Worm (Caenorhabditis elegans) whole organism, L4 larva: Measurements from ENCODE around the gene C39E9.8.

Experiments
- arid-1 ChIP-seq: fragments of 200-800 bp; sonication (Bioruptor generic); conservative IDR thresholded peaks from 2 replicates; pipeline ENCODE4 v1.3.6; 2022; ENCODE audit warnings: missing genetic modification reagents, missing genetic modification characterization, missing compliant biosample characterization
- attf-4 ChIP-seq: sonication (generic microtip); optimal IDR thresholded peaks from 3 replicates; lab custom pipeline; 2017; ENCODE audit warnings: missing biosample characterization, missing genetic modification characterization
- ceh-44 ChIP-seq: fragments of 200-800 bp; sonication (Bioruptor generic); IDR thresholded peaks from 2 replicates; pipeline ENCODE4 v1.3.6; 2022; ENCODE audit warnings: missing genetic modification reagents, missing genetic modification characterization, missing compliant biosample characterization
- cey-2 ChIP-seq: sonication (generic microtip); optimal IDR thresholded peaks from 3 replicates; lab custom pipeline; 2017; ENCODE audit warnings: missing genetic modification characterization, mild to moderate bottlenecking, missing compliant biosample characterization, antibody characterized with exemption, borderline replicate concordance; ENCODE audit not compliant: insufficient read depth
- dmd-6 ChIP-seq: fragments of 200-800 bp; sonication (Bioruptor generic); IDR thresholded peaks from 2 replicates; pipeline ENCODE4 v1.3.6; 2022; ENCODE audit warnings: missing genetic modification reagents, missing genetic modification characterization, missing compliant biosample characterization
- dpl-1 ChIP-seq: fragments of 150-350 bp; optimal IDR thresholded peaks from 2 replicates; lab custom pipeline; 2014; ENCODE audit warnings: missing biosample characterization, missing genetic modification reagents, missing genetic modification characterization
- egl-27 ChIP-seq: sonication (generic microtip); optimal IDR thresholded peaks from 3 replicates; lab custom pipeline; 2017; ENCODE audit warnings: missing biosample characterization, missing genetic modification reagents, missing genetic modification characterization
- hif-1 ChIP-seq, 2 experiments: sonication (generic microtip); optimal IDR thresholded peaks; 2 replicates each; lab custom pipeline; 2016 to 2017; ENCODE audit warnings: missing compliant biosample characterization in 2 of 2, missing genetic modification characterization in 2 of 2, missing genetic modification reagents in 2 of 2, missing genotype in 2 of 2, mild to moderate bottlenecking in 1 of 2
- hlh-11 ChIP-seq: fragments of 200-800 bp; sonication (Bioruptor generic); optimal IDR thresholded peaks from 2 replicates; lab custom pipeline; 2018; ENCODE audit warnings: mild to moderate bottlenecking, missing genetic modification characterization, missing compliant biosample characterization
- hlh-30 ChIP-seq: sonication (generic microtip); optimal IDR thresholded peaks from 2 replicates; lab custom pipeline; 2017; ENCODE audit warnings: antibody characterized with exemption, mild to moderate bottlenecking, missing genetic modification characterization, missing compliant biosample characterization; ENCODE audit not compliant: insufficient read depth
- lin-13 ChIP-seq: fragments of 150-350 bp; optimal IDR thresholded peaks from 2 replicates; lab custom pipeline; 2014; ENCODE audit warnings: missing biosample characterization, missing genetic modification reagents, missing genetic modification characterization
- lin-29 ChIP-seq: fragments of 200-800 bp; sonication (Bioruptor generic); IDR thresholded peaks from 2 replicates; pipeline ENCODE4 v1.3.6; 2022; ENCODE audit warnings: missing genetic modification reagents, missing genetic modification characterization, missing compliant biosample characterization
- lsy-2 ChIP-seq, 2 experiments: fragments of 150-350 bp in 1 of 2; sonication (generic microtip) in 1 of 2; optimal IDR thresholded peaks; 2 replicates each; lab custom pipeline; 2014 to 2017; ENCODE audit warnings: missing biosample characterization in 2 of 2, missing genetic modification characterization in 2 of 2
- madf-9 ChIP-seq: fragments of 200-800 bp; sonication (Bioruptor generic); conservative IDR thresholded peaks from 2 replicates; pipeline ENCODE4 v1.3.6; 2022; ENCODE audit warnings: missing genetic modification reagents, missing genetic modification characterization, missing compliant biosample characterization
- mdl-1 ChIP-seq, 2 experiments: fragments of 150-350 bp in 1 of 2; sonication (generic microtip) in 1 of 2; optimal IDR thresholded peaks; 2 replicates each; lab custom pipeline; 2014 to 2017; ENCODE audit warnings: missing biosample characterization in 2 of 2, missing genetic modification characterization in 2 of 2
- mes-2 ChIP-seq: sonication (generic microtip); optimal IDR thresholded peaks from 2 replicates; lab custom pipeline; 2016; ENCODE audit warnings: missing genotype, mild to moderate bottlenecking, missing genetic modification characterization, missing compliant biosample characterization; ENCODE audit not compliant: poor library complexity, severe bottlenecking
- mxl-2 ChIP-seq: fragments of 200-800 bp; sonication (Bioruptor generic); conservative IDR thresholded peaks from 2 replicates; pipeline ENCODE4 v1.3.6; 2022; ENCODE audit warnings: missing genetic modification reagents, missing genetic modification characterization, missing compliant biosample characterization
- mxl-3 ChIP-seq: fragments of 200-800 bp; sonication (Bioruptor generic); optimal IDR thresholded peaks from 2 replicates; lab custom pipeline; 2018; ENCODE audit warnings: mild to moderate bottlenecking, missing genetic modification characterization, missing compliant biosample characterization
- nhr-237 ChIP-seq: sonication (generic microtip); optimal IDR thresholded peaks from 2 replicates; lab custom pipeline; 2017; ENCODE audit warnings: missing biosample characterization, missing genetic modification characterization
- nhr-28 ChIP-seq: fragments of 150-350 bp; optimal IDR thresholded peaks from 2 replicates; lab custom pipeline; 2014; ENCODE audit warnings: missing biosample characterization, missing genetic modification characterization
- nhr-41 ChIP-seq: fragments of 200-800 bp; sonication (Bioruptor generic); IDR thresholded peaks from 2 replicates; pipeline ENCODE4 v1.3.6; 2022; ENCODE audit warnings: missing genetic modification reagents, missing genetic modification characterization, missing compliant biosample characterization
- nhr-42 ChIP-seq: fragments of 200-800 bp; sonication (Bioruptor generic); IDR thresholded peaks from 2 replicates; pipeline ENCODE4 v1.3.6; 2022; ENCODE audit warnings: missing genetic modification characterization, missing compliant biosample characterization
- nhr-76 ChIP-seq: fragments of 150-350 bp; optimal IDR thresholded peaks from 2 replicates; lab custom pipeline; 2014; ENCODE audit warnings: missing biosample characterization, missing genetic modification characterization
- nhr-77 ChIP-seq: fragments of 150-350 bp; optimal IDR thresholded peaks from 2 replicates; lab custom pipeline; 2014; ENCODE audit warnings: missing biosample characterization, missing genetic modification characterization
- pha-4 ChIP-seq, 2 experiments: fragments of 150-350 bp in 1 of 2; fragments of 200-800 bp in 1 of 2; sonication (Bioruptor generic) in 1 of 2; IDR thresholded peaks in 1 of 2; optimal IDR thresholded peaks in 1 of 2; 2 replicates each; pipeline versions ENCODE4 v1.3.6 to Lab custom; 2014 to 2022; ENCODE audit warnings: missing genetic modification characterization in 2 of 2, missing genetic modification reagents in 2 of 2, missing biosample characterization in 1 of 2, missing compliant biosample characterization in 1 of 2
- php-3 ChIP-seq: fragments of 200-800 bp; sonication (Bioruptor generic); IDR thresholded peaks from 2 replicates; pipeline ENCODE4 v1.3.6; 2022; ENCODE audit warnings: missing genetic modification reagents, missing genetic modification characterization, missing compliant biosample characterization
- sdz-12 ChIP-seq: fragments of 200-800 bp; sonication (Bioruptor generic); optimal IDR thresholded peaks from 2 replicates; lab custom pipeline; 2018; ENCODE audit warnings: mild to moderate bottlenecking, missing genetic modification characterization, missing compliant biosample characterization
- snpc-1.2 ChIP-seq: fragments of 200-800 bp; sonication (Bioruptor generic); IDR thresholded peaks from 2 replicates; pipeline ENCODE4 v1.3.6; 2022; ENCODE audit warnings: missing genetic modification reagents, missing genetic modification characterization, missing compliant biosample characterization
- snpc-4 ChIP-seq: fragments of 150-350 bp; optimal IDR thresholded peaks from 2 replicates; lab custom pipeline; 2014; ENCODE audit warnings: missing biosample characterization, missing genetic modification characterization
- spr-3 ChIP-seq: fragments of 200-800 bp; sonication (Bioruptor generic); optimal IDR thresholded peaks from 2 replicates; lab custom pipeline; 2018; ENCODE audit warnings: mild to moderate bottlenecking, missing genetic modification characterization, missing compliant biosample characterization
- tra-1 ChIP-seq: fragments of 200-800 bp; sonication (Bioruptor generic); IDR thresholded peaks from 2 replicates; pipeline ENCODE4 v1.3.6; 2022; ENCODE audit warnings: missing genetic modification reagents, missing genetic modification characterization, missing compliant biosample characterization
- unc-62 ChIP-seq, 3 experiments: fragments of 150-350 bp in 1 of 3; sonication (generic microtip); optimal IDR thresholded peaks in 2 of 3; peaks in 1 of 3; 1 replicate in 1 of 3; 2 replicates in 2 of 3; lab custom pipeline; 2014 to 2017; ENCODE audit warnings: missing biosample characterization in 3 of 3, missing genetic modification characterization in 3 of 3, missing genetic modification reagents in 3 of 3, missing genotype in 1 of 3
- zag-1 ChIP-seq: fragments of 150-350 bp; optimal IDR thresholded peaks from 2 replicates; lab custom pipeline; 2014; ENCODE audit warnings: missing biosample characterization, missing genetic modification characterization
- ztf-11 ChIP-seq: fragments of 150-350 bp; optimal IDR thresholded peaks from 2 replicates; lab custom pipeline; 2014; ENCODE audit warnings: missing biosample characterization, missing genetic modification characterization
- ztf-7 ChIP-seq: fragments of 150-350 bp; optimal IDR thresholded peaks from 2 replicates; lab custom pipeline; 2014; ENCODE audit warnings: missing biosample characterization, missing genetic modification characterization

The C39E9.8 gene

ce11 chrIV:13107359-13107758, 28.1 kb downstream of the C39E9.8 start, which contains the start of gene B0564.2:
Gene B0564.2, plus strand, starts transcription at chrIV:13107659.
- TF ChIP-seq mxl-2 (GFP tag; lab: Robert Waterston, UW) (no peak), attf-4 (tag; lab: Kevin White, UChicago) (no peak), ceh-44 (GFP tag; lab: Robert Waterston, UW) (no peak), arid-1 (no peak), dpl-1 (GFP tag; lab: Kevin White, UChicago) (no peak), nhr-41 (GFP tag; lab: Robert Waterston, UW) (no peak), hif-1 (tag; optimal IDR thresholded peaks at IDR 0.05; lab: Kevin White, UChicago) (no peak), nhr-237 (tag; lab: Kevin White, UChicago) (no peak), mes-2 (tag; lab: Kevin White, UChicago) (no peak), php-3 (no peak), lin-13 (no peak)
- TF ChIP-seq, all 104 proteins: peak for 0

DNA sequence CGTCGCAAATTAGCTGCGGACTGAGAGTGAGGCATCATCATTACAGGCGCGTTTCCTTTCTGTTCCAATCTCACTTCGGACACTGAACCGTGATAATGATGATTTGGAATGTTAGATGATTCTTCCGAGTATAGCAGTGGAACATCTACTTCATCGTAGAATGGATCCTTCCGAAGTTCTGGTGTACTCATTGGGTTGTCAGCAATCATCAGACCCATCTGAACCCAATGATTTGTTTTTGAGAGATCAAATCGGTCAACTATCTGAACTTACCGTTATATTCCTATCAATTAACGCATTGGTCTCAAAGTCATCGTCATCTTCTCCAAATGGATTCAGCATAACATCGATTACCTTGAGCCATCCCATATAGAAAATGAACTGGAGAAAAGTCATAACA, 29.2 kb downstream of the C39E9.8 start:
- peak in 1 of 2 experiments; percentile 94 for TF ChIP-seq unc-62 (GFP tag; optimal IDR thresholded peaks at IDR 0.05 in 1 of 2; lab: Kevin White, UChicago)
- TF ChIP-seq unc-62 (tag; optimal IDR thresholded peaks at IDR 0.05; lab: Kevin White, UChicago): no peak
- no peak for TF ChIP-seq nhr-77 (tag; lab: Kevin White, UChicago)

ce11 chrIV:13109751-13110150, 30.5 kb downstream of the C39E9.8 start, which contains the start of gene best-1:
Gene best-1, minus strand, starts transcription at chrIV:13109779.
- TF ChIP-seq mdl-1 (tag; optimal IDR thresholded peaks at IDR 0.05; lab: Kevin White, UChicago) (peak in 1 of 2 experiments; percentile 67), hlh-30 (tag; lab: Kevin White, UChicago) (peak; percentile 5), dmd-6 (GFP tag; lab: Robert Waterston, UW) (0 out of 2 replicates have a peak, but pooled peaks have one; percentile 17), mxl-3 (GFP tag; lab: Kevin White, UChicago) (peak; percentile 32), snpc-1.2 (GFP tag; lab: Robert Waterston, UW) (no peak), cey-2 (tag; lab: Kevin White, UChicago) (no peak), hlh-11 (tag; lab: Kevin White, UChicago) (peak; percentile 32), nhr-28 (tag; lab: Kevin White, UChicago) (peak; percentile 52)

DNA sequence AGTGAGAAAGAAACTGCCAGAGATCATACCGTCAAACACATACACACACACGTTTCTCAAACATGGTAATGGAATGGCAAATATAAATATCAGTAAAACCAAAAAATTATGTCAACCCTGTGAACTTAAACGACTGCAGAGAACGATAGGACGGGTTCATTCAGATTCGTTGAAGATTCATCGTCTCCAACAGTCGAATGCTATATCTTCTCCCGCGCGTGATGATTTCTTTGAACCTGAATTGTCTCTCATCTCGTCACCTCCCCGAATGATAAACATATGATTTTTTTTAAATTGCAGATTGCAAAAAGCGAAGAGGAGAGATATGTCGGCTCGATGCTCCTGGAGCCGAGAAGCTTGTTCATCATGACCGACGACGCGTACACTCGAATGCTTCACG, 31.6 kb downstream of the C39E9.8 start:
- TF ChIP-seq hlh-30 (tag; lab: Kevin White, UChicago) (peak; percentile 9), sdz-12 (no peak), nhr-28 (tag; lab: Kevin White, UChicago) (peak; percentile 56), spr-3 (no peak), mxl-2 (GFP tag; lab: Robert Waterston, UW) (no peak), mdl-1 (tag; optimal IDR thresholded peaks at IDR 0.05; lab: Kevin White, UChicago) (peak in 1 of 2 experiments; percentile 30), hlh-11 (tag; lab: Kevin White, UChicago) (peak; percentile 9)
- TF ChIP-seq, all 104 proteins: peak for 4

DNA sequence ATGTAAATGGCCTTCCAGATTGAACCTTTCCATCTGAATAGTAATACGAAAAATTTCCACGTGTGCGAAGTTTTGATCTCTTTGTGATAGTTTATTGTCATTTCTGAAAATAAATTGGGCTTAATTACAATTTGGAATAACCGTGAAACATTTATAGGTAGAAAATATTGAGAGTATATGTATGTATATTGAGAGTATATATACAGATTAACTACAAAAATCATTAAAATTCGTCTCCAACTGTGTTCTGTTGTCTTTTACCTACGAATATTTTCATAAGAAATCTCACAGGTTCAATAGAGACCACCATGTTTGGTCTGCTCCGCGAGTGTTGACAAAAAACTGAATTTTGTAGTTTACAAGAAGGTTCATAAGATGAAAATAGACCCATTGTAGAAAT, 33.7 kb downstream of the C39E9.8 start, which contains the start of gene best-2:
TSS of gene best-2 (minus strand) at position 101 of the 400 bp plus-strand sequence.
- no peak for TF ChIP-seq ceh-44 (GFP tag; lab: Robert Waterston, UW)
- TF ChIP-seq ztf-7 (tag; lab: Kevin White, UChicago): no peak
- no peak for TF ChIP-seq zag-1 (tag; lab: Kevin White, UChicago)
- TF ChIP-seq nhr-42: no peak
- TF ChIP-seq php-3: no peak
- TF ChIP-seq lsy-2 (tag; optimal IDR thresholded peaks at IDR 0.05; lab: Kevin White, UChicago): no peak
- TF ChIP-seq egl-27 (tag; lab: Kevin White, UChicago): no peak
- TF ChIP-seq nhr-76 (tag; lab: Kevin White, UChicago): no peak
- TF ChIP-seq tra-1 (GFP tag; lab: Robert Waterston, UW): no peak
- no peak for TF ChIP-seq lin-29
- no peak for TF ChIP-seq pha-4 (GFP tag; IDR thresholded peaks at IDR 0.05; lab: Robert Waterston, UW)
- TF ChIP-seq pha-4 (tag; optimal IDR thresholded peaks at IDR 0.05; lab: Kevin White, UChicago): no peak
- no peak for TF ChIP-seq madf-9 (GFP tag; lab: Robert Waterston, UW)
- no peak for TF ChIP-seq ztf-11 (tag; lab: Kevin White, UChicago)
- TF ChIP-seq snpc-4 (tag; lab: Kevin White, UChicago): no peak
- TF ChIP-seq, all 104 proteins: peak for 0
